Fruit fly (Drosophila melanogaster): ENCODE measurements around the gene CG5418.
A peak's percentile ranks its signal among the peaks of the same experiment; 100 is the strongest.

The CG5418 gene

DNA sequence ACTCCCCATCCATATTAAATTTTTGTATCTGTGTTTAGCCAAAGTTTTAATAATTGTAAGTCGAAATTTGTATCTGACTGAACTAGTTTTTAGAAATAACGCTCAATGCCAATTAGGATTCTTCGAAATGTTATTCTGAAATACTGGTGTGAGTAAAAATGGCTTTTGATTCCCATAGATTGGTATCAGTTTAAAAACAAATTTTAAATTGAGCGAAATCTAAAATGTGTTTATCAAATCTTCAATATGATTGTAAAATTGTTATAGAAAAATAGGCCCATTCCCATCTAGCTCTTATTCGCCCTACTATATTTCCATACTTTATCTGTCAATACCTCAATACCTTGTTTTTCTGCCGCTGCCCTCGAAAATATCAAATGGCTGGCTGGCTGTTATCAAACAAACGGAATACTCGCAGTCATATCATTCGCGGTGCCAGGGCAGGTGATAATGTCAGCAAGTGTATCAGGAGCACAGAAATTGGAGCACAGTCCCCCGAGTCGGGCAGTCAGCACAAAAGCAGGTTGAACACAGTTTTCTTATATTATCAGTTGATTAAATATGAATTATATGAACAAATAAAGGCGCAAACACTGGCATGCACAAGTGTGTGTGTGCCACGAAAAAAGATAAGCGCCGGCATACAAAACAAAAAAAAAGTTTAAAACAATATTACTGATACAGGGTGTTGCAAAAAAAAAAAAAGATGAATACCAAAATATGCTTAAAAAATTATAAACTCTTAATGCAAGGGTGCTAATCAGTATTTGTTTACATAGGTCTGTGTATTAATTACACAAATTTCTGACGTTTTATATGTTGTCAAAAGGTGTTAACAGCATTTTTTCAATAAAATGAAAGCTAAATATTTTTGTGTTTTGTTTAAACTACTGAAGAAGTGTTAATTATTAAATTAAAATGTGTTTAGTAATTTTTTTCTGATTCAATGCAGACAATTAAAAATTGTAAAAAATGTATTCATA lies 44.5 kb upstream of the CG5418 start, which contains the start of gene t-cup (continued):
- TF ChIP-seq CG30403 (GFP tag; optimal IDR thresholded peaks at IDR 0.05) (peak; percentile 17), Dll (GFP tag; IDR thresholded peaks at IDR 0.05; ENCODE audit: partially characterized antibody) (no peak), Dp (GFP tag; optimal IDR thresholded peaks at IDR 0.05) (no peak), jigr1 (GFP tag; IDR thresholded peaks at IDR 0.05) (no peak), sob (GFP tag; IDR thresholded peaks at IDR 0.05) (peak; percentile 78; the same call in 1 of the 2 replicates), Aef1 (GFP tag; IDR thresholded peaks at IDR 0.05) (0 out of 3 replicates have a peak, but pooled peaks have one; percentile 27), hb (GFP tag; IDR thresholded peaks at IDR 0.05; ENCODE audit: partially characterized antibody) (no peak), CG12769 (tag; optimal IDR thresholded peaks at IDR 0.05) (peak; percentile 76), CG32767 (GFP tag; IDR thresholded peaks at IDR 0.05) (0 out of 2 replicates have a peak, but pooled peaks have one; percentile 29), klu (GFP tag; IDR thresholded peaks at IDR 0.05) (no peak), ind (GFP tag; optimal IDR thresholded peaks at IDR 0.05) (no peak), cas (GFP tag; IDR thresholded peaks at IDR 0.05) (no peak), CG6765 (GFP tag; optimal IDR thresholded peaks at IDR 0.05) (peak; percentile 84), Adf1 (GFP tag; IDR thresholded peaks at IDR 0.05) (peak; percentile 66), yki (optimal IDR thresholded peaks at IDR 0.05) (no peak), CG11456 (GFP tag; IDR thresholded peaks at IDR 0.05) (no peak; the same call in 1 of the 3 replicates), croc (GFP tag; conservative IDR thresholded peaks at IDR 0.05) (no peak), Bteb2 (GFP tag; optimal IDR thresholded peaks at IDR 0.05) (peak; percentile 58), sqz (GFP tag; optimal IDR thresholded peaks at IDR 0.05) (peak; percentile 92), bowl (GFP tag; IDR thresholded peaks at IDR 0.05) (0 out of 2 replicates have a peak, but pooled peaks have one; percentile 34), CG7357 (GFP tag; IDR thresholded peaks at IDR 0.05) (no peak), CG3163 (GFP tag; optimal IDR thresholded peaks at IDR 0.05) (peak; percentile 46), CG43689 (GFP tag; IDR thresholded peaks at IDR 0.05) (no peak), CG14050 (GFP tag; IDR thresholded peaks at IDR 0.05) (peak; percentile 57; the same call in 2 of the 3 replicates), Lhr (GFP tag; optimal IDR thresholded peaks at IDR 0.05) (peak; percentile 80), da (GFP tag; optimal IDR thresholded peaks at IDR 0.05) (peak; percentile 72), Dad (GFP tag; optimal IDR thresholded peaks at IDR 0.05) (peak; percentile 49), CG12071 (GFP tag; optimal IDR thresholded peaks at IDR 0.05) (peak; percentile 90), ATbp (GFP tag; optimal IDR thresholded peaks at IDR 0.05) (peak; percentile 95), CG7745 (tag; optimal IDR thresholded peaks at IDR 0.05) (peak; percentile 29), Atf-2 (GFP tag; optimal IDR thresholded peaks at IDR 0.05) (peak; percentile 26), sc (optimal IDR thresholded peaks at IDR 0.05) (no peak), sc (GFP tag; optimal IDR thresholded peaks at IDR 0.05) (peak; percentile 65), Xrp1 (GFP tag; IDR thresholded peaks at IDR 0.05) (peak; percentile 80), CG8478 (optimal IDR thresholded peaks at IDR 0.05) (no peak), D19B (GFP tag; optimal IDR thresholded peaks at IDR 0.05) (peak; percentile 50), CG7271 (tag; optimal IDR thresholded peaks at IDR 0.05) (peak; percentile 38), Drgx (GFP tag; IDR thresholded peaks at IDR 0.05) (no peak), CG31224 (GFP tag; IDR thresholded peaks at IDR 0.05) (peak; percentile 100), gce (GFP tag; IDR thresholded peaks at IDR 0.05) (0 out of 3 replicates have a peak, but pooled peaks have one; percentile 42), exex (tag; optimal IDR thresholded peaks at IDR 0.05) (peak; percentile 100), CG18262 (tag; optimal IDR thresholded peaks at IDR 0.05) (peak; percentile 57), bsh (GFP tag; optimal IDR thresholded peaks at IDR 0.05) (peak in 1 of 2 experiments; percentile 81), h (optimal IDR thresholded peaks at IDR 0.05) (no peak), CG13775 (GFP tag; optimal IDR thresholded peaks at IDR 0.05) (peak; percentile 34), CG1024 (GFP tag; IDR thresholded peaks at IDR 0.05) (peak; percentile 57; the same call in 1 of the 2 replicates), pnt (GFP tag; optimal IDR thresholded peaks at IDR 0.05) (peak; percentile 12), Bdp1 (GFP tag; optimal IDR thresholded peaks at IDR 0.05) (peak; percentile 66), CG14441 (GFP tag; IDR thresholded peaks at IDR 0.05) (peak; percentile 65), CG13624 (GFP tag; optimal IDR thresholded peaks at IDR 0.05) (peak; percentile 72)
